Worm (Caenorhabditis elegans): ENCODE results near the gene F49C12.2.

DNA sequence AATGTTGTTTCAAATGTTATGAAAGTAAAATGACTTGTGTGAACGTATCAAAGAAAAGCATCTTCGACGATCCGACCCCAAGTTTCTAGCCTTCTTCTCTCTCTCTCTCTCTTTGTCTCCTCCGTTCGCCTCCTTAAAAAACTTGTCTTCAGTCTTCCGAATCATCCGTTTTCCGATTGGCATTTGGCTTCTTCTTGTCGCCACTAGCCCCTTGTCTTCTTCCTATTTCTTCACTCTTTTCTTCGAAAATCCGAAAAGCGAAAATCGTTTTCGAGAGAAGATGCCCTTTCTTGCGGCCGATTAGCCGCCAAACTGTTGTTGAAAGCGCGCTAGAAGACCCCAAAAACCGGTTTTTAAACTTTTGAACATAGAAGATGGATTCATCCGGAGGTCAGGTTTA lies 40.5 kb downstream of the F49C12.2 start:
- TF ChIP-seq B0310.2 (tag; optimal IDR thresholded peaks at IDR 0.05) (no peak), flt-1 (GFP tag; IDR thresholded peaks at IDR 0.05) (no peak), hmg-4 (GFP tag; optimal IDR thresholded peaks at IDR 0.05) (no peak), ama-1 (optimal IDR thresholded peaks at IDR 0.05) (no peak), tbx-37 (GFP tag; conservative IDR thresholded peaks at IDR 0.05) (no peak), hmbx-1 (tag; optimal IDR thresholded peaks at IDR 0.05) (no peak), pes-1 (GFP tag; IDR thresholded peaks at IDR 0.05) (no peak), tra-4 (tag; optimal IDR thresholded peaks at IDR 0.05) (no peak), aly-1 (tag; optimal IDR thresholded peaks at IDR 0.05) (no peak), ceh-13 (GFP tag; optimal IDR thresholded peaks at IDR 0.05) (no peak), tbx-11 (GFP tag; IDR thresholded peaks at IDR 0.05) (no peak), ets-7 (tag; optimal IDR thresholded peaks at IDR 0.05) (no peak), scrt-1 (GFP tag; IDR thresholded peaks at IDR 0.05) (no peak)
